Fruit fly (Drosophila melanogaster): ENCODE data around the gene CG11537.
A peak's percentile ranks its signal among the peaks of the same experiment; 100 is the strongest.

Gene CG11537

DNA sequence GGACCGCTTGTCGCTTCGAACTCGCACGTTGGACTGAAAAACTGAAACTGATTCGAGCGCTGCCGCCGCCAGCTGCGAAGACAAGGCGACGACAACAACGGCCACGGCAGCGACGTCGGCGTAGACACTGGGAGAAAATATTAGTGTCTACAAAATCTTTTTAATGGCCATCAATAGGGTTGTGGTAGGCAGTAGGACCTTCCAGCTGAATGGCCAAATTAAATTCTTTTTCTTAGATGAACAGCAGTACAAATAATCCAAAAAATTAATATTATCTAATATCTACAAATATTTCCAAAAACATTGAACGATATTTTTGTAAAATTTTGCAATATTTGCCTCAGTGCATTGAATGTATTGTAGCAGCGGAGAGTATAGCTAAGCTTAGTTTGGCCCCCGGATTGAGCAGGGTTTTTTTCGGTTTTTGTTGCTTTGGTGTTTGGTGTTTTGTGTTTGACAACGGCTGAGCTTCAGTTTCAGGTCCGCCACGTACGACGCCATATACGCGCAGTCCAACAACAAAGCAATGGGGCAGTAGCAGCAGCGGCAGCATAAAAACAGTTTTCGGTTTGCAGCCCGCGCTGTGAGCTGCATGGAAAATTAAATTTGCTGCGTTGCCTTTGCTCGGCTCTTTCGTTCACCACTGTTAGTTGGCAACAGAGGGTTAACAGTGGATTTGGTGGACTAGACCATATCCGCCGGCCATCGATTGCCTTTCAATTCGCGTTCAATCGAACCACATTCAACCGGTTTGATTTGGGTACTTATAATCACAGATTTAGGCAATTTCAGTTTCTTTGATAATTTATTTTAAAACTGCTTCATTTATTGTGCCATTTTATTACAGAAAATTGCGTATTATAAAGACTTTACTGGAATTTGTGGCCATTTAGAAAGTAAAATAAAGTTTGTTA is 36.1 kb downstream of the CG11537 start, which contains the start of gene Cht7 (continued):
- peak; percentile 60 for TF ChIP-seq cato (GFP tag; optimal IDR thresholded peaks at IDR 0.05; ENCODE audit: borderline replicate concordance)
- TF ChIP-seq CG4730 (GFP tag; IDR thresholded peaks at IDR 0.05): peak; percentile 80
- peak; percentile 45 for TF ChIP-seq CG3838 (GFP tag; optimal IDR thresholded peaks at IDR 0.05)
- TF ChIP-seq ash1 (GFP tag; optimal IDR thresholded peaks at IDR 0.05): no peak

DNA sequence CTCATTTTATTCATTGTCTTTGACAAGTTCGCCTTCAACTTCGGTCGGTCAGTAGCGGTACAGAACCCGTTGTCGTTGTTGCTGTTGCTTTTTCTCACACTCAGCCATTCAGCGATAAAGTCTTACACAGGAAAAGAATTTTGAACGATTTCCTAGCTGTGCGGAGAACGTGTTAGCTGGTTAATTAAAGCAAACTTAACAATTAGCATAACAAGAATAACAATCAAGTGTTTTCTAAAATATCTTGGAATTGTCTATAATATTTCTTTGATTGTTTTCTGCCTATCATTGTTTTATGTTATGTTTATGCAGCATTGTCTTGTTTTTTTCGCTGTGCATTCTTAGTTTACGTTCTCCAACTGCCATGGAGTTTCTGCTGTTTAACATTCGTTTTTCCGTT is 37.1 kb downstream of the CG11537 start:
- no peak for TF ChIP-seq ssp (GFP tag; IDR thresholded peaks at IDR 0.05)
- no peak for TF ChIP-seq jumu (GFP tag; optimal IDR thresholded peaks at IDR 0.05)
- no peak for TF ChIP-seq peb (GFP tag; IDR thresholded peaks at IDR 0.05)
- TF ChIP-seq HLH4C (GFP tag; IDR thresholded peaks at IDR 0.05; ENCODE audit: partially characterized antibody): no peak
- TF ChIP-seq sens (GFP tag): peak; percentile 36
- TF ChIP-seq GATAe (GFP tag; conservative IDR thresholded peaks at IDR 0.05): no peak
- no peak for TF ChIP-seq Mrtf (GFP tag; IDR thresholded peaks at IDR 0.05)
- no peak for TF ChIP-seq fd3F (GFP tag; optimal IDR thresholded peaks at IDR 0.05)
- no peak for TF ChIP-seq BEAF-32 (GFP tag; optimal IDR thresholded peaks at IDR 0.05)
- no peak for TF ChIP-seq hbn (GFP tag; IDR thresholded peaks at IDR 0.05; ENCODE audit: partially characterized antibody)
- no peak for TF ChIP-seq CG13894 (tag; optimal IDR thresholded peaks at IDR 0.05)
- no peak for TF ChIP-seq sna (GFP tag; IDR thresholded peaks at IDR 0.05; ENCODE audit: partially characterized antibody)
- no peak for TF ChIP-seq NC2α (GFP tag; optimal IDR thresholded peaks at IDR 0.05)
- TF ChIP-seq lilli (GFP tag; optimal IDR thresholded peaks at IDR 0.05): peak; percentile 5
- TF ChIP-seq pros (GFP tag; optimal IDR thresholded peaks at IDR 0.05): no peak
- TF ChIP-seq salm (tag; optimal IDR thresholded peaks at IDR 0.05): no peak
- no peak for TF ChIP-seq CG9437 (GFP tag; optimal IDR thresholded peaks at IDR 0.05)
- no peak for TF ChIP-seq CG13624 (GFP tag; optimal IDR thresholded peaks at IDR 0.05)
- no peak for TF ChIP-seq pb (GFP tag; optimal IDR thresholded peaks at IDR 0.05)
- TF ChIP-seq row (GFP tag; IDR thresholded peaks at IDR 0.05): peak; percentile 28; the same call in 2 of the 3 replicates
- TF ChIP-seq TFAM (GFP tag; optimal IDR thresholded peaks at IDR 0.05): no peak
- no peak for TF ChIP-seq CG10147 (GFP tag; optimal IDR thresholded peaks at IDR 0.05)
- peak; percentile 8 for TF ChIP-seq CG2712 (tag; optimal IDR thresholded peaks at IDR 0.05)
- TF ChIP-seq Mad (GFP tag; optimal IDR thresholded peaks at IDR 0.05): no peak
- no peak for TF ChIP-seq CG10543 (GFP tag; optimal IDR thresholded peaks at IDR 0.05)
- TF ChIP-seq CG12659 (GFP tag; optimal IDR thresholded peaks at IDR 0.05): no peak
- TF ChIP-seq lab (GFP tag; optimal IDR thresholded peaks at IDR 0.05): no peak
- no peak for TF ChIP-seq chn (GFP tag; optimal IDR thresholded peaks at IDR 0.05)
- peak; percentile 16 for TF ChIP-seq CG2678 (tag; optimal IDR thresholded peaks at IDR 0.05)
- TF ChIP-seq eve (GFP tag; optimal IDR thresholded peaks at IDR 0.05): no peak
- TF ChIP-seq Ada2b (GFP tag; IDR thresholded peaks at IDR 0.05): no peak
- no peak for TF ChIP-seq Bdp1 (GFP tag; optimal IDR thresholded peaks at IDR 0.05)
- no peak for TF ChIP-seq HLH3B (GFP tag; IDR thresholded peaks at IDR 0.05)
- 0 out of 2 replicates have a peak, but pooled peaks have one; percentile 33 for TF ChIP-seq CG32532 (GFP tag; IDR thresholded peaks at IDR 0.05)
- no peak for TF ChIP-seq CG15514 (GFP tag; optimal IDR thresholded peaks at IDR 0.05)
- no peak for TF ChIP-seq h (optimal IDR thresholded peaks at IDR 0.05)
- TF ChIP-seq CG9215 (GFP tag; IDR thresholded peaks at IDR 0.05): peak; percentile 28; the same call in 1 of the 2 replicates
- no peak for TF ChIP-seq CG2202 (tag; optimal IDR thresholded peaks at IDR 0.05)
- TF ChIP-seq HmgD (GFP tag; optimal IDR thresholded peaks at IDR 0.05): no peak
- no peak for TF ChIP-seq CG1832 (GFP tag; optimal IDR thresholded peaks at IDR 0.05)
- no peak for TF ChIP-seq CG12219 (GFP tag; optimal IDR thresholded peaks at IDR 0.05)
- no peak for TF ChIP-seq dimm (GFP tag; IDR thresholded peaks at IDR 0.05)
- no peak for TF ChIP-seq Vsx1 (GFP tag; optimal IDR thresholded peaks at IDR 0.05)
- no peak for TF ChIP-seq CG6683 (GFP tag; optimal IDR thresholded peaks at IDR 0.05)

All from whole organism, embryonic.